Fruit fly (Drosophila melanogaster) whole organism, embryonic: ENCODE measurements around the gene CG7695.

Source experiments
- ATbp ChIP-seq: fragments of 200-800 bp; sonication (Bioruptor generic); optimal IDR thresholded peaks from 2 replicates; lab custom pipeline; 2017; ENCODE audit warnings: missing biosample characterization, mild to moderate bottlenecking, missing genetic modification characterization, missing genetic modification reagents
- Adf1 ChIP-seq: fragments of 200-800 bp; sonication (Bioruptor generic); IDR thresholded peaks from 2 replicates; pipeline ENCODE4 v1.3.6; 2022; ENCODE audit warnings: missing biosample characterization, missing genetic modification characterization
- CG10565 ChIP-seq: fragments of 200-800 bp; sonication (Bioruptor generic); optimal IDR thresholded peaks from 3 replicates; lab custom pipeline; 2016; ENCODE audit warnings: missing biosample characterization, mild to moderate bottlenecking, missing genetic modification characterization
- CG11504 ChIP-seq: fragments of 200-800 bp; sonication (Bioruptor generic); optimal IDR thresholded peaks from 3 replicates; lab custom pipeline; 2019; ENCODE audit warnings: missing biosample characterization, mild to moderate bottlenecking, missing genetic modification characterization, moderate library complexity
- CG11560 ChIP-seq: fragments of 200-800 bp; sonication (Bioruptor generic); IDR thresholded peaks from 3 replicates; pipeline ENCODE4 v1.3.6; 2022; ENCODE audit warnings: missing biosample characterization, missing genetic modification characterization
- CG12391 ChIP-seq: fragments of 200-800 bp; sonication (Bioruptor generic); optimal IDR thresholded peaks from 3 replicates; lab custom pipeline; 2018; ENCODE audit warnings: missing biosample characterization, mild to moderate bottlenecking, missing genetic modification characterization, moderate library complexity
- CG12942 ChIP-seq: fragments of 200-800 bp; sonication (Bioruptor generic); optimal IDR thresholded peaks from 3 replicates; lab custom pipeline; 2016; ENCODE audit warnings: missing biosample characterization, missing genetic modification characterization
- CG13894 ChIP-seq: fragments of 200-800 bp; sonication (Bioruptor generic); optimal IDR thresholded peaks from 3 replicates; lab custom pipeline; 2018; ENCODE audit warnings: missing biosample characterization, mild to moderate bottlenecking, missing genetic modification characterization, moderate library complexity
- CG14050 ChIP-seq: fragments of 200-800 bp; sonication (Bioruptor generic); IDR thresholded peaks from 3 replicates; pipeline ENCODE4 v1.3.6; 2022; ENCODE audit warnings: missing biosample characterization, missing genetic modification characterization
- CG14441 ChIP-seq: fragments of 200-800 bp; sonication (Bioruptor generic); IDR thresholded peaks from 2 replicates; pipeline ENCODE4 v1.3.6; 2022; ENCODE audit warnings: missing biosample characterization, missing genetic modification characterization
- CG16813 ChIP-seq: fragments of 200-800 bp; sonication (Bioruptor generic); IDR thresholded peaks from 3 replicates; pipeline ENCODE4 v1.3.6; 2022; ENCODE audit warnings: missing biosample characterization, missing genetic modification characterization; ENCODE audit not compliant: partially characterized antibody
- CG17385 ChIP-seq: fragments of 200-800 bp; sonication (Bioruptor generic); optimal IDR thresholded peaks from 3 replicates; lab custom pipeline; 2018; ENCODE audit warnings: missing biosample characterization, mild to moderate bottlenecking, missing genetic modification characterization
- CG31388 ChIP-seq: fragments of 200-800 bp; sonication (Bioruptor generic); optimal IDR thresholded peaks from 2 replicates; lab custom pipeline; 2016; ENCODE audit warnings: missing biosample characterization, missing genetic modification characterization
- CG32532 ChIP-seq: fragments of 200-800 bp; sonication (Bioruptor generic); IDR thresholded peaks from 2 replicates; pipeline ENCODE4 v1.3.6; 2022; ENCODE audit warnings: missing biosample characterization, missing genetic modification characterization
- CG33557 ChIP-seq: fragments of 200-800 bp; sonication (Bioruptor generic); optimal IDR thresholded peaks from 2 replicates; lab custom pipeline; 2019; ENCODE audit warnings: missing biosample characterization, mild to moderate bottlenecking, missing genetic modification characterization, moderate library complexity
- CG4707 ChIP-seq: fragments of 200-800 bp; sonication (Bioruptor generic); optimal IDR thresholded peaks from 2 replicates; lab custom pipeline; 2018; ENCODE audit warnings: missing biosample characterization, mild to moderate bottlenecking, missing genetic modification characterization, moderate library complexity
- CG6175 ChIP-seq: fragments of 200-800 bp; sonication (Bioruptor generic); IDR thresholded peaks from 3 replicates; pipeline ENCODE4 v1.3.6; 2022; ENCODE audit warnings: missing biosample characterization, missing genetic modification characterization
- CG8924 ChIP-seq: fragments of 200-800 bp; optimal IDR thresholded peaks from 3 replicates; lab custom pipeline; 2019; ENCODE audit warnings: missing biosample characterization, mild to moderate bottlenecking, missing genetic modification characterization, moderate library complexity
- Dip2 ChIP-seq: fragments of 200-800 bp; sonication (Bioruptor generic); IDR thresholded peaks from 2 replicates; pipeline ENCODE4 v1.3.6; 2022; ENCODE audit warnings: missing biosample characterization, missing genetic modification characterization
- Ets97D ChIP-seq: fragments of 200-800 bp; sonication (Bioruptor generic); optimal IDR thresholded peaks from 3 replicates; lab custom pipeline; 2016; ENCODE audit warnings: missing biosample characterization, missing genetic modification characterization
- HLHmδ ChIP-seq: fragments of 200-800 bp; sonication (Bioruptor generic); optimal IDR thresholded peaks from 2 replicates; lab custom pipeline; 2018; ENCODE audit warnings: missing biosample characterization, mild to moderate bottlenecking, missing genetic modification characterization, moderate library complexity
- Lim3 ChIP-seq: fragments of 200-800 bp; sonication (Bioruptor generic); IDR thresholded peaks from 2 replicates; pipeline ENCODE4 v1.3.6; 2022; ENCODE audit warnings: missing biosample characterization, missing genetic modification characterization
- MTF-1 ChIP-seq: fragments of 200-800 bp; sonication (Bioruptor generic); optimal IDR thresholded peaks from 2 replicates; lab custom pipeline; 2018; ENCODE audit warnings: missing biosample characterization, mild to moderate bottlenecking, missing genetic modification characterization, borderline replicate concordance
- Nf-YB ChIP-seq: fragments of 200-800 bp; sonication (Bioruptor generic); optimal IDR thresholded peaks from 3 replicates; lab custom pipeline; 2019; ENCODE audit warnings: missing biosample characterization, mild to moderate bottlenecking, missing genetic modification characterization, moderate library complexity
- Ssrp ChIP-seq: fragments of 200-800 bp; sonication (Bioruptor generic); optimal IDR thresholded peaks from 2 replicates; lab custom pipeline; 2018; ENCODE audit warnings: missing biosample characterization, mild to moderate bottlenecking, missing genetic modification characterization, moderate library complexity
- ab ChIP-seq: fragments of 200-800 bp; sonication (Bioruptor generic); optimal IDR thresholded peaks from 2 replicates; lab custom pipeline; 2016; ENCODE audit warnings: missing biosample characterization, missing genetic modification characterization
- bab2 ChIP-seq: fragments of 200-800 bp; sonication (Bioruptor generic); optimal IDR thresholded peaks from 2 replicates; lab custom pipeline; 2016; ENCODE audit warnings: missing biosample characterization, missing genetic modification characterization
- bbx ChIP-seq: fragments of 200-800 bp; sonication (Bioruptor generic); IDR thresholded peaks from 2 replicates; pipeline ENCODE4 v1.3.6; 2022; ENCODE audit warnings: missing biosample characterization, missing genetic modification characterization; ENCODE audit not compliant: partially characterized antibody
- cas ChIP-seq: fragments of 200-800 bp; sonication (Bioruptor generic); IDR thresholded peaks from 2 replicates; pipeline ENCODE4 v1.3.6; 2022; ENCODE audit warnings: missing biosample characterization, missing genetic modification characterization
- crc ChIP-seq: fragments of 200-800 bp; sonication (Bioruptor generic); optimal IDR thresholded peaks from 2 replicates; lab custom pipeline; 2016; ENCODE audit warnings: missing biosample characterization, missing genetic modification characterization
- crp ChIP-seq, 2 experiments: fragments of 200-800 bp; sonication (Bioruptor generic); optimal IDR thresholded peaks; 2 replicates in 1 of 2; 3 replicates in 1 of 2; lab custom pipeline; 2017; ENCODE audit warnings: missing biosample characterization in 2 of 2, missing genetic modification characterization in 2 of 2, mild to moderate bottlenecking in 1 of 2, moderate library complexity in 1 of 2
- cwo ChIP-seq: fragments of 200-800 bp; sonication (Bioruptor generic); optimal IDR thresholded peaks from 3 replicates; lab custom pipeline; 2017; ENCODE audit warnings: missing biosample characterization, missing genetic modification characterization, mild to moderate bottlenecking, moderate library complexity, missing genetic modification reagents
- da ChIP-seq: fragments of 200-800 bp; sonication (Bioruptor generic); optimal IDR thresholded peaks from 2 replicates; lab custom pipeline; 2016; ENCODE audit warnings: missing biosample characterization, missing genetic modification characterization
- dpn ChIP-seq, 2 experiments: fragments of 200-800 bp; sonication (Bioruptor generic); optimal IDR thresholded peaks; 3 replicates each; lab custom pipeline; 2016; ENCODE audit warnings: missing biosample characterization in 2 of 2, missing genetic modification characterization in 2 of 2
- ems ChIP-seq: fragments of 200-800 bp; sonication (Bioruptor generic); optimal IDR thresholded peaks from 3 replicates; lab custom pipeline; 2016; ENCODE audit warnings: missing biosample characterization, missing genetic modification characterization
- fd64A ChIP-seq: fragments of 200-800 bp; sonication (Bioruptor generic); optimal IDR thresholded peaks from 3 replicates; lab custom pipeline; 2018; ENCODE audit warnings: missing biosample characterization, mild to moderate bottlenecking, missing genetic modification characterization
- her ChIP-seq: fragments of 200-800 bp; sonication (Bioruptor generic); optimal IDR thresholded peaks from 2 replicates; lab custom pipeline; 2016; ENCODE audit warnings: missing biosample characterization, missing genetic modification characterization
- kay ChIP-seq: fragments of 200-800 bp; sonication (Bioruptor generic); optimal IDR thresholded peaks from 2 replicates; lab custom pipeline; 2016; ENCODE audit warnings: missing biosample characterization, missing genetic modification characterization
- ken ChIP-seq: fragments of 200-800 bp; sonication (Bioruptor generic); IDR thresholded peaks from 3 replicates; pipeline ENCODE4 v1.3.6; 2022; ENCODE audit warnings: missing biosample characterization, missing genetic modification characterization
- klu ChIP-seq: fragments of 200-800 bp; sonication (Bioruptor generic); IDR thresholded peaks from 2 replicates; pipeline ENCODE4 v1.3.6; 2022; ENCODE audit warnings: missing biosample characterization, missing genetic modification characterization
- lmd ChIP-seq: fragments of 200-800 bp; sonication (Bioruptor generic); IDR thresholded peaks from 2 replicates; pipeline ENCODE4 v1.3.6; 2022; ENCODE audit warnings: missing biosample characterization, missing genetic modification characterization
- pita ChIP-seq: fragments of 200-800 bp; sonication (Bioruptor generic); optimal IDR thresholded peaks from 2 replicates; lab custom pipeline; 2017; ENCODE audit warnings: missing biosample characterization, mild to moderate bottlenecking, missing genetic modification characterization
- pnt ChIP-seq: fragments of 200-800 bp; sonication (Bioruptor generic); optimal IDR thresholded peaks from 3 replicates; lab custom pipeline; 2016; ENCODE audit warnings: missing biosample characterization, missing genetic modification characterization
- prd ChIP-seq, 3 experiments: fragments of >200 bp in 2 of 3; fragments of 200-800 bp in 1 of 3; sonication (Bioruptor generic) in 1 of 3; optimal IDR thresholded peaks in 2 of 3; IDR thresholded peaks in 1 of 3; 2 replicates in 2 of 3; 3 replicates in 1 of 3; pipeline versions ENCODE4 v1.3.6 to Lab custom; 2017 to 2022; ENCODE audit warnings: missing biosample characterization in 1 of 3, missing genetic modification characterization in 1 of 3
- pum ChIP-seq: fragments of 200-800 bp; sonication (Bioruptor generic); optimal IDR thresholded peaks from 2 replicates; lab custom pipeline; 2016; ENCODE audit warnings: missing biosample characterization, missing genetic modification characterization
- seq ChIP-seq: fragments of 200-800 bp; sonication (Bioruptor generic); IDR thresholded peaks from 2 replicates; pipeline ENCODE4 v1.3.6; 2022; ENCODE audit warnings: missing biosample characterization, missing genetic modification characterization
- slp2 ChIP-seq: fragments of 200-800 bp; sonication (Bioruptor generic); optimal IDR thresholded peaks from 2 replicates; lab custom pipeline; 2016; ENCODE audit warnings: missing biosample characterization, missing genetic modification characterization
- sna ChIP-seq: fragments of 200-800 bp; sonication (Bioruptor generic); IDR thresholded peaks from 2 replicates; pipeline ENCODE4 v1.3.6; 2022; ENCODE audit warnings: missing biosample characterization, missing genetic modification characterization; ENCODE audit not compliant: partially characterized antibody
- stc ChIP-seq: fragments of 200-800 bp; sonication (Bioruptor generic); IDR thresholded peaks from 2 replicates; pipeline ENCODE4 v1.3.6; 2022; ENCODE audit warnings: missing biosample characterization, missing genetic modification characterization
- tap ChIP-seq: fragments of 200-800 bp; optimal IDR thresholded peaks from 3 replicates; lab custom pipeline; 2019; ENCODE audit warnings: missing biosample characterization, mild to moderate bottlenecking, missing genetic modification characterization, moderate library complexity
- zen2 ChIP-seq: fragments of 200-800 bp; sonication (Bioruptor generic); IDR thresholded peaks from 3 replicates; pipeline ENCODE4 v1.3.6; 2022; ENCODE audit warnings: missing biosample characterization, missing genetic modification characterization; ENCODE audit not compliant: partially characterized antibody

Gene CG7695

DNA sequence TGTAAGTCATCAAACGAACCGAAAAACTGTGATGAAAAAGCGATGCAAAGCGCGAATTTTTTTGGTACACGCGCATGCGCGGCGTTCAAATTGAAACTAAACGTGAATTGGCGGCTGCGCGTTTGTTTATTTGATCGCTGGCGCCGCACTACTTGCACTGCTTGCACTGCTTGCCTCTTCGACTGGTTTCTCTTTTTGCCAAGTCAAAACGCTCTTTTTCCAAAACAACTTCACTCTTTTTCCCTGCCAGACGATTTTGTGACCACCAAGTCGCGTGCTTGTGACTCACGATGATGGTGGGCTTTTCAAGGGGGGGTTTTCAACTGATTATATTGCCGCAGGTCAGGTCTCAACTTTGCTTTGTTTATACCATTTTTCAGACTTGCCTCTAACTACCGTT is 3.9 kb upstream of the CG7695 start, which contains the start of gene CG14304 (continued):
- no peak for TF ChIP-seq cas (GFP tag; lab: Robert Waterston, UW)
- peak; percentile 89 for TF ChIP-seq cwo (GFP tag; lab: Kevin White, UChicago)
- no peak for TF ChIP-seq seq (GFP tag; lab: Robert Waterston, UW)
- TF ChIP-seq CG6175 (GFP tag; lab: Robert Waterston, UW) = 0 out of 3 replicates have a peak, but pooled peaks have one; percentile 58
- TF ChIP-seq bbx = peak; percentile 49; the same call in 1 of the 2 replicates
- no peak for TF ChIP-seq stc (GFP tag; lab: Robert Waterston, UW)
- no peak for TF ChIP-seq ems (GFP tag; lab: Kevin White, UChicago)
- peak; percentile 46 for TF ChIP-seq kay (GFP tag; lab: Kevin White, UChicago)
- TF ChIP-seq da (GFP tag; lab: Kevin White, UChicago) = no peak
- no peak for TF ChIP-seq HLHmδ
- no peak for TF ChIP-seq CG14441
- TF ChIP-seq dpn (GFP tag; optimal IDR thresholded peaks at IDR 0.05; lab: Kevin White, UChicago) = no peak
- TF ChIP-seq ken (GFP tag; lab: Robert Waterston, UW) = no peak
- no peak for TF ChIP-seq CG12391 (tag; lab: Kevin White, UChicago)
- no peak for TF ChIP-seq MTF-1 (GFP tag; lab: Kevin White, UChicago)
- no peak for TF ChIP-seq CG17385
- no peak for TF ChIP-seq her (GFP tag; lab: Kevin White, UChicago)
- TF ChIP-seq pita (GFP tag; lab: Kevin White, UChicago) = no peak
- no peak for TF ChIP-seq Ssrp (tag; lab: Kevin White, UChicago)
- TF ChIP-seq CG8924 (tag; lab: Kevin White, UChicago) = no peak
- TF ChIP-seq CG13894 = no peak
- no peak for TF ChIP-seq CG10565 (GFP tag; lab: Kevin White, UChicago)
- no peak for TF ChIP-seq slp2 (GFP tag; lab: Kevin White, UChicago)
- no peak for TF ChIP-seq klu
- no peak for TF ChIP-seq CG33557 (GFP tag; lab: Kevin White, UChicago)
- TF ChIP-seq Ets97D = no peak
- TF ChIP-seq CG14050 = no peak
- TF ChIP-seq lmd (GFP tag; lab: Robert Waterston, UW) = no peak
- peak; percentile 18; the same call in 1 of the 2 replicates for TF ChIP-seq Adf1 (GFP tag; lab: Robert Waterston, UW)
- no peak for TF ChIP-seq CG11560
- TF ChIP-seq CG11504 = no peak
- TF ChIP-seq crc (GFP tag; lab: Kevin White, UChicago) = no peak
- TF ChIP-seq CG12942 (GFP tag; lab: Kevin White, UChicago) = no peak
- TF ChIP-seq Dip2 (GFP tag; lab: Robert Waterston, UW) = no peak
- TF ChIP-seq tap (tag; lab: Kevin White, UChicago) = no peak
- TF ChIP-seq ab = no peak
- TF ChIP-seq sna (GFP tag; lab: Robert Waterston, UW) = no peak
- no peak for TF ChIP-seq ATbp (GFP tag; lab: Kevin White, UChicago)
- no peak for TF ChIP-seq prd (optimal IDR thresholded peaks at IDR 0.05; lab: Kevin White, UChicago)
- no peak for TF ChIP-seq prd (GFP tag; IDR thresholded peaks at IDR 0.05; lab: Robert Waterston, UW)
- TF ChIP-seq CG32532 (GFP tag; lab: Robert Waterston, UW) = no peak
- no peak for TF ChIP-seq crp (GFP tag; optimal IDR thresholded peaks at IDR 0.05; lab: Kevin White, UChicago)
- TF ChIP-seq fd64A (GFP tag; lab: Kevin White, UChicago) = no peak
- no peak for TF ChIP-seq bab2 (GFP tag; lab: Kevin White, UChicago)
- TF ChIP-seq Lim3 = no peak
- TF ChIP-seq zen2 = 0 out of 3 replicates have a peak, but pooled peaks have one; percentile 17
- no peak for TF ChIP-seq CG31388 (GFP tag; lab: Kevin White, UChicago)
- no peak for TF ChIP-seq Nf-YB (GFP tag; lab: Kevin White, UChicago)
- 0 out of 3 replicates have a peak, but pooled peaks have one; percentile 20 for TF ChIP-seq CG16813
- TF ChIP-seq pnt (GFP tag; lab: Kevin White, UChicago) = no peak
- TF ChIP-seq pum (GFP tag; lab: Kevin White, UChicago) = no peak
- TF ChIP-seq CG4707 (GFP tag; lab: Kevin White, UChicago) = no peak
